Fruit fly (Drosophila melanogaster) whole organism, embryonic: ENCODE data around the gene CG18262.

ENCODE experiments used
- Aef1 ChIP-seq: fragments of 200-800 bp; sonication (Bioruptor generic); IDR thresholded peaks from 3 replicates; pipeline ENCODE4 v1.3.6; 2022; ENCODE audit warnings: missing biosample characterization, missing genetic modification characterization
- BEAF-32 ChIP-seq: fragments of 200-800 bp; sonication (Bioruptor generic); optimal IDR thresholded peaks from 3 replicates; lab custom pipeline; 2017; ENCODE audit warnings: missing biosample characterization, missing genetic modification characterization, mild to moderate bottlenecking, moderate library complexity, missing genetic modification reagents
- Bgb ChIP-seq: fragments of 200-800 bp; sonication (Bioruptor generic); IDR thresholded peaks from 2 replicates; pipeline ENCODE4 v1.3.6; 2022; ENCODE audit warnings: missing biosample characterization, missing genetic modification characterization; ENCODE audit not compliant: partially characterized antibody
- Blimp-1 ChIP-seq: fragments of 200-800 bp; sonication (Bioruptor generic); optimal IDR thresholded peaks from 3 replicates; lab custom pipeline; 2018; ENCODE audit warnings: missing biosample characterization, missing genetic modification characterization, mild to moderate bottlenecking, moderate library complexity, missing genetic modification reagents
- CG10147 ChIP-seq: fragments of 200-800 bp; sonication (Bioruptor generic); optimal IDR thresholded peaks from 2 replicates; lab custom pipeline; 2019; ENCODE audit warnings: missing biosample characterization, mild to moderate bottlenecking, missing genetic modification characterization, moderate library complexity
- CG11504 ChIP-seq: fragments of 200-800 bp; sonication (Bioruptor generic); optimal IDR thresholded peaks from 3 replicates; lab custom pipeline; 2019; ENCODE audit warnings: missing biosample characterization, mild to moderate bottlenecking, missing genetic modification characterization, moderate library complexity
- CG12071 ChIP-seq: fragments of 200-800 bp; sonication (Bioruptor generic); optimal IDR thresholded peaks from 3 replicates; lab custom pipeline; 2018; ENCODE audit warnings: missing biosample characterization, mild to moderate bottlenecking, missing genetic modification characterization
- CG12659 ChIP-seq: fragments of 200-800 bp; sonication (Bioruptor generic); optimal IDR thresholded peaks from 3 replicates; lab custom pipeline; 2017; ENCODE audit warnings: mild to moderate bottlenecking, missing biosample characterization, missing genetic modification reagents, missing genetic modification characterization
- CG12942 ChIP-seq: fragments of 200-800 bp; sonication (Bioruptor generic); optimal IDR thresholded peaks from 3 replicates; lab custom pipeline; 2016; ENCODE audit warnings: missing biosample characterization, missing genetic modification characterization
- CG13287 ChIP-seq: fragments of 200-800 bp; sonication (Bioruptor generic); IDR thresholded peaks from 2 replicates; pipeline ENCODE4 v1.3.6; 2022; ENCODE audit warnings: missing biosample characterization, missing genetic modification characterization; ENCODE audit not compliant: partially characterized antibody
- CG13624 ChIP-seq: fragments of 200-800 bp; sonication (Bioruptor generic); optimal IDR thresholded peaks from 2 replicates; lab custom pipeline; 2016; ENCODE audit warnings: missing biosample characterization, missing genetic modification characterization
- CG14441 ChIP-seq: fragments of 200-800 bp; sonication (Bioruptor generic); IDR thresholded peaks from 2 replicates; pipeline ENCODE4 v1.3.6; 2022; ENCODE audit warnings: missing biosample characterization, missing genetic modification characterization
- CG16813 ChIP-seq: fragments of 200-800 bp; sonication (Bioruptor generic); IDR thresholded peaks from 3 replicates; pipeline ENCODE4 v1.3.6; 2022; ENCODE audit warnings: missing biosample characterization, missing genetic modification characterization; ENCODE audit not compliant: partially characterized antibody
- CG17328 ChIP-seq: fragments of 200-800 bp; sonication (Bioruptor generic); IDR thresholded peaks from 2 replicates; pipeline ENCODE4 v1.3.6; 2022; ENCODE audit warnings: missing biosample characterization, missing genetic modification characterization
- CG17612 ChIP-seq: fragments of 200-800 bp; sonication (Bioruptor generic); IDR thresholded peaks from 2 replicates; pipeline ENCODE4 v1.3.6; 2022; ENCODE audit warnings: missing biosample characterization, missing genetic modification characterization
- CG17829 ChIP-seq: fragments of 200-800 bp; optimal IDR thresholded peaks from 2 replicates; lab custom pipeline; 2019; ENCODE audit warnings: missing biosample characterization, mild to moderate bottlenecking, missing genetic modification characterization, moderate library complexity
- CG18011 ChIP-seq: fragments of 200-800 bp; sonication (Bioruptor generic); optimal IDR thresholded peaks from 2 replicates; lab custom pipeline; 2017; ENCODE audit warnings: missing biosample characterization, missing genetic modification characterization, mild to moderate bottlenecking, moderate library complexity, missing genotype
- CG1832 ChIP-seq: fragments of 200-800 bp; sonication (Bioruptor generic); optimal IDR thresholded peaks from 2 replicates; lab custom pipeline; 2017; ENCODE audit warnings: missing biosample characterization, mild to moderate bottlenecking, missing genetic modification characterization, inconsistent platforms
- CG31365 ChIP-seq: fragments of 200-800 bp; sonication (Bioruptor generic); optimal IDR thresholded peaks from 2 replicates; lab custom pipeline; 2018; ENCODE audit warnings: missing biosample characterization, mild to moderate bottlenecking, missing genetic modification characterization
- CG3407 ChIP-seq: fragments of 200-800 bp; sonication (Bioruptor generic); optimal IDR thresholded peaks from 2 replicates; lab custom pipeline; 2018; ENCODE audit warnings: missing biosample characterization, mild to moderate bottlenecking, missing genetic modification characterization
- CG34224 ChIP-seq: fragments of 200-800 bp; sonication (Bioruptor generic); IDR thresholded peaks from 3 replicates; pipeline ENCODE4 v1.3.6; 2022; ENCODE audit warnings: missing biosample characterization, missing genetic modification characterization; ENCODE audit not compliant: partially characterized antibody
- CG6254 ChIP-seq: fragments of 200-800 bp; sonication (Bioruptor generic); optimal IDR thresholded peaks from 3 replicates; lab custom pipeline; 2017; ENCODE audit warnings: mild to moderate bottlenecking, missing biosample characterization, missing genetic modification reagents, missing genetic modification characterization
- CG7357 ChIP-seq: fragments of 200-800 bp; sonication (Bioruptor generic); IDR thresholded peaks from 3 replicates; pipeline ENCODE4 v1.3.6; 2022; ENCODE audit warnings: missing biosample characterization, missing genetic modification characterization
- CG7556 ChIP-seq: fragments of 200-800 bp; sonication (Bioruptor generic); optimal IDR thresholded peaks from 2 replicates; lab custom pipeline; 2017; ENCODE audit warnings: missing biosample characterization, mild to moderate bottlenecking, missing genetic modification characterization
- CG7786 ChIP-seq: fragments of 200-800 bp; sonication (Bioruptor generic); optimal IDR thresholded peaks from 2 replicates; lab custom pipeline; 2016; ENCODE audit warnings: missing biosample characterization, missing genetic modification characterization
- CG9437 ChIP-seq: fragments of 200-800 bp; sonication (Bioruptor generic); optimal IDR thresholded peaks from 2 replicates; lab custom pipeline; 2018; ENCODE audit warnings: missing biosample characterization, mild to moderate bottlenecking, missing genetic modification characterization
- CG9727 ChIP-seq: fragments of 200-800 bp; sonication (Bioruptor generic); optimal IDR thresholded peaks from 3 replicates; lab custom pipeline; 2017; ENCODE audit warnings: missing biosample characterization, mild to moderate bottlenecking, missing genetic modification characterization
- CG9876 ChIP-seq: fragments of 200-800 bp; sonication (Bioruptor generic); optimal IDR thresholded peaks from 2 replicates; lab custom pipeline; 2016; ENCODE audit warnings: missing biosample characterization, missing genetic modification characterization
- Dp ChIP-seq: fragments of 200-800 bp; sonication (Bioruptor generic); optimal IDR thresholded peaks from 2 replicates; lab custom pipeline; 2018; ENCODE audit warnings: missing biosample characterization, mild to moderate bottlenecking, missing genetic modification characterization, moderate library complexity
- Hsf ChIP-seq: fragments of 200-800 bp; sonication (Bioruptor generic); optimal IDR thresholded peaks from 3 replicates; lab custom pipeline; 2016; ENCODE audit warnings: missing biosample characterization, missing genetic modification characterization
- NK7.1 ChIP-seq: fragments of 200-800 bp; sonication (Bioruptor generic); optimal IDR thresholded peaks from 3 replicates; lab custom pipeline; 2016; ENCODE audit warnings: missing biosample characterization, missing genetic modification characterization
- Ptx1 ChIP-seq: fragments of 200-800 bp; sonication (Bioruptor generic); IDR thresholded peaks from 2 replicates; pipeline ENCODE4 v1.3.6; 2022; ENCODE audit warnings: missing biosample characterization, missing genetic modification characterization
- Sox100B ChIP-seq: fragments of 200-800 bp; sonication (Bioruptor generic); optimal IDR thresholded peaks from 3 replicates; lab custom pipeline; 2018; ENCODE audit warnings: missing biosample characterization, mild to moderate bottlenecking, missing genetic modification characterization
- Spps ChIP-seq: fragments of 200-800 bp; sonication (Bioruptor generic); optimal IDR thresholded peaks from 2 replicates; lab custom pipeline; 2018; ENCODE audit warnings: missing biosample characterization, mild to moderate bottlenecking, missing genetic modification characterization
- Trl ChIP-seq, 3 experiments: fragments of >200 bp in 2 of 3; fragments of 200-800 bp in 1 of 3; sonication (Bioruptor generic) in 1 of 3; optimal IDR thresholded peaks; 2 replicates in 1 of 3; 3 replicates in 2 of 3; lab custom pipeline; 2016 to 2017; ENCODE audit warnings: missing biosample characterization in 1 of 3, missing genetic modification characterization in 1 of 3
- Vsx1 ChIP-seq: fragments of 200-800 bp; sonication (Bioruptor generic); optimal IDR thresholded peaks from 2 replicates; lab custom pipeline; 2017; ENCODE audit warnings: missing biosample characterization, mild to moderate bottlenecking, missing genetic modification characterization, missing genetic modification reagents
- aop ChIP-seq: fragments of 200-800 bp; sonication (Bioruptor generic); IDR thresholded peaks from 2 replicates; pipeline ENCODE4 v1.3.6; 2022; ENCODE audit warnings: missing biosample characterization, missing genetic modification characterization
- fu2 ChIP-seq: fragments of 200-800 bp; sonication (Bioruptor generic); optimal IDR thresholded peaks from 2 replicates; lab custom pipeline; 2016; ENCODE audit warnings: missing biosample characterization, missing genetic modification characterization
- kay ChIP-seq: fragments of 200-800 bp; sonication (Bioruptor generic); optimal IDR thresholded peaks from 2 replicates; lab custom pipeline; 2016; ENCODE audit warnings: missing biosample characterization, missing genetic modification characterization
- lbe ChIP-seq: fragments of 200-800 bp; sonication (Bioruptor generic); optimal IDR thresholded peaks from 2 replicates; lab custom pipeline; 2016; ENCODE audit warnings: missing biosample characterization, mild to moderate bottlenecking, missing genetic modification characterization
- peb ChIP-seq: fragments of 200-800 bp; sonication (Bioruptor generic); IDR thresholded peaks from 2 replicates; pipeline ENCODE4 v1.3.6; 2022; ENCODE audit warnings: missing biosample characterization, missing genetic modification characterization
- repo ChIP-seq: fragments of 200-800 bp; sonication (Bioruptor generic); optimal IDR thresholded peaks from 2 replicates; lab custom pipeline; 2016; ENCODE audit warnings: missing biosample characterization, missing genetic modification characterization
- slou ChIP-seq: fragments of 200-800 bp; sonication (Bioruptor generic); optimal IDR thresholded peaks from 3 replicates; lab custom pipeline; 2016; ENCODE audit warnings: missing biosample characterization, missing genetic modification characterization
- sob ChIP-seq: fragments of 200-800 bp; sonication (Bioruptor generic); IDR thresholded peaks from 2 replicates; pipeline ENCODE4 v1.3.6; 2022; ENCODE audit warnings: missing biosample characterization, missing genetic modification characterization
- stc ChIP-seq: fragments of 200-800 bp; sonication (Bioruptor generic); IDR thresholded peaks from 2 replicates; pipeline ENCODE4 v1.3.6; 2022; ENCODE audit warnings: missing biosample characterization, missing genetic modification characterization
- stwl ChIP-seq: fragments of 200-800 bp; sonication (Bioruptor generic); optimal IDR thresholded peaks from 3 replicates; lab custom pipeline; 2018; ENCODE audit warnings: missing biosample characterization, mild to moderate bottlenecking, missing genetic modification characterization, moderate library complexity
- tap ChIP-seq: fragments of 200-800 bp; optimal IDR thresholded peaks from 3 replicates; lab custom pipeline; 2019; ENCODE audit warnings: missing biosample characterization, mild to moderate bottlenecking, missing genetic modification characterization, moderate library complexity
- trem ChIP-seq: fragments of 200-800 bp; optimal IDR thresholded peaks from 3 replicates; lab custom pipeline; 2019; ENCODE audit warnings: missing biosample characterization, mild to moderate bottlenecking, missing genetic modification characterization, moderate library complexity
- wek ChIP-seq: fragments of 200-800 bp; sonication (Bioruptor generic); optimal IDR thresholded peaks from 3 replicates; lab custom pipeline; 2018; ENCODE audit warnings: missing biosample characterization, mild to moderate bottlenecking, missing genetic modification characterization, moderate library complexity

The CG18262 gene

DNA sequence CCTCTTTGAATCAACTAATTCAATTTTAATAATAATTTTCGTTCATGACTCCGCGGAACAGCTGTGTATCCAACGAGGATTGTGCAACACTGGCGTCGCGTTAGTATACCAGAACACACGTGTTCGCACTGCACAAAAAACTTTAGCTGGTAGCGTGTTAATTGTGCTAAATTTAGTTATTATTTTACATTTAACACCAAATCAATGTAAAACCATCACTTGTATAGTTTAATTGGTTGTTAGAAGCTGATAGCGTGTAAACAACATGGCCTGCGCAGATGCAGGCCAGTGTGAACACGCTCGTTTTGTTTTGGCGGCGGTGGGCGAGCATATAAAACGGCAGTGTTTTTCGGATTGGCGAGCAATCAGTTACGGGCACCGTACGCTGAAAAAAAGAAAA, 4.5 kb downstream of the CG18262 start, which contains the start of the genes Traf6 and GIIIspla2 (continued):
- TF ChIP-seq tap (tag; lab: Kevin White, UChicago): peak; percentile 20
- TF ChIP-seq CG3407 (GFP tag; lab: Kevin White, UChicago): peak; percentile 48
- TF ChIP-seq CG6254 (GFP tag; lab: Kevin White, UChicago): peak; percentile 43
- peak; percentile 94 for TF ChIP-seq stwl
- TF ChIP-seq Sox100B (GFP tag; lab: Kevin White, UChicago): no peak
- TF ChIP-seq CG1832 (GFP tag; lab: Kevin White, UChicago): no peak
- peak; percentile 72 for TF ChIP-seq CG17328 (GFP tag; lab: Robert Waterston, UW)
- peak; percentile 43 for TF ChIP-seq BEAF-32 (GFP tag; lab: Kevin White, UChicago)
- peak; percentile 45 for TF ChIP-seq NK7.1
- TF ChIP-seq CG17829 (tag; lab: Kevin White, UChicago): peak; percentile 77
- peak; percentile 88 for TF ChIP-seq CG12659 (GFP tag; lab: Kevin White, UChicago)
- TF ChIP-seq CG16813 (GFP tag; lab: Robert Waterston, UW): peak; percentile 44; the same call in 1 of the 3 replicates
- TF ChIP-seq CG12071 (GFP tag; lab: Kevin White, UChicago): peak; percentile 31
- peak; percentile 60 for TF ChIP-seq lbe (GFP tag; lab: Kevin White, UChicago)
- TF ChIP-seq Trl (optimal IDR thresholded peaks at IDR 0.05; lab: Kevin White, UChicago): no peak
- peak; percentile 64 for TF ChIP-seq Trl (GFP tag; optimal IDR thresholded peaks at IDR 0.05; lab: Kevin White, UChicago)
- peak; percentile 100 for TF ChIP-seq CG7357 (GFP tag; lab: Robert Waterston, UW)
- no peak for TF ChIP-seq CG31365
- TF ChIP-seq CG14441 (GFP tag; lab: Robert Waterston, UW): peak; percentile 78
- TF ChIP-seq CG13624 (GFP tag; lab: Kevin White, UChicago): peak; percentile 56
- TF ChIP-seq CG17612 (GFP tag; lab: Robert Waterston, UW): peak; percentile 27; the same call in 1 of the 2 replicates
- TF ChIP-seq wek (GFP tag; lab: Kevin White, UChicago): peak; percentile 52
- TF ChIP-seq CG34224: no peak
- TF ChIP-seq CG9437 (GFP tag; lab: Kevin White, UChicago): peak; percentile 70
- peak; percentile 19 for TF ChIP-seq kay (GFP tag; lab: Kevin White, UChicago)
- TF ChIP-seq Bgb (GFP tag; lab: Robert Waterston, UW): no peak; the same call in 1 of the 2 replicates
- TF ChIP-seq Dp (GFP tag; lab: Kevin White, UChicago): peak; percentile 54
- peak; percentile 80 for TF ChIP-seq Ptx1 (GFP tag; lab: Robert Waterston, UW)
- TF ChIP-seq CG13287 (GFP tag; lab: Robert Waterston, UW): peak; percentile 59
- TF ChIP-seq Spps: peak; percentile 32
- peak; percentile 63 for TF ChIP-seq CG7556
- peak; percentile 78 for TF ChIP-seq fu2
- peak; percentile 13 for TF ChIP-seq CG9876 (GFP tag; lab: Kevin White, UChicago)
- TF ChIP-seq slou (GFP tag; lab: Kevin White, UChicago): peak; percentile 38
- TF ChIP-seq Aef1 (GFP tag; lab: Robert Waterston, UW): peak; percentile 45; the same call in 2 of the 3 replicates
- peak; percentile 15 for TF ChIP-seq repo (GFP tag; lab: Kevin White, UChicago)
- TF ChIP-seq CG18011: peak; percentile 67
- peak; percentile 56 for TF ChIP-seq CG12942
- TF ChIP-seq trem (tag; lab: Kevin White, UChicago): peak; percentile 83
- peak; percentile 59; the same call in 1 of the 2 replicates for TF ChIP-seq stc (GFP tag; lab: Robert Waterston, UW)
- peak; percentile 45; the same call in 1 of the 2 replicates for TF ChIP-seq peb (GFP tag; lab: Robert Waterston, UW)
- peak; percentile 62 for TF ChIP-seq CG9727 (GFP tag; lab: Kevin White, UChicago)
- TF ChIP-seq Blimp-1: no peak
- TF ChIP-seq CG11504 (tag; lab: Kevin White, UChicago): no peak
- no peak for TF ChIP-seq aop
- peak; percentile 72 for TF ChIP-seq CG7786 (GFP tag; lab: Kevin White, UChicago)
- peak; percentile 85 for TF ChIP-seq sob
- TF ChIP-seq Vsx1 (GFP tag; lab: Kevin White, UChicago): no peak
- TF ChIP-seq Hsf (GFP tag; lab: Kevin White, UChicago): peak; percentile 70
- peak; percentile 66 for TF ChIP-seq CG10147
